Fruit fly (Drosophila melanogaster): ENCODE results near the gene CG10254.

Gene CG10254

dm6 chr3R:23667451-23667850 lies 27.3 kb downstream of the CG10254 start:
- no peak for TF ChIP-seq brk (GFP tag; optimal IDR thresholded peaks at IDR 0.05)
- TF ChIP-seq h (GFP tag; optimal IDR thresholded peaks at IDR 0.05): no peak

- TF ChIP-seq sage (GFP tag; optimal IDR thresholded peaks at IDR 0.05) (no peak), CG32264 (GFP tag; optimal IDR thresholded peaks at IDR 0.05) (no peak), woc (GFP tag; optimal IDR thresholded peaks at IDR 0.05) (no peak), OdsH (GFP tag; optimal IDR thresholded peaks at IDR 0.05) (no peak), Hr83 (GFP tag; optimal IDR thresholded peaks at IDR 0.05; ENCODE audit: poor library complexity, severe bottlenecking) (no peak), Rel (GFP tag; optimal IDR thresholded peaks at IDR 0.05) (no peak), Rel (tag; optimal IDR thresholded peaks at IDR 0.05) (no peak), usp (GFP tag; optimal IDR thresholded peaks at IDR 0.05) (no peak), sv (GFP tag; optimal IDR thresholded peaks at IDR 0.05) (no peak), h (GFP tag; optimal IDR thresholded peaks at IDR 0.05) (no peak), ey (GFP tag; optimal IDR thresholded peaks at IDR 0.05) (no peak), tai (GFP tag; optimal IDR thresholded peaks at IDR 0.05) (no peak), Dif (GFP tag; optimal IDR thresholded peaks at IDR 0.05; ENCODE audit: partially characterized antibody) (no peak), Myc (optimal IDR thresholded peaks at IDR 0.05) (no peak)
Measured at dm6 chr3R:23666672-23667211, 28.0 kb downstream of the CG10254 start.

dm6 chr3R:23664437-23664836 lies 30.3 kb downstream of the CG10254 start:
- TF ChIP-seq woc (GFP tag; optimal IDR thresholded peaks at IDR 0.05) (no peak), h (GFP tag; optimal IDR thresholded peaks at IDR 0.05) (no peak), CG32264 (GFP tag; optimal IDR thresholded peaks at IDR 0.05) (no peak), dsf (GFP tag; optimal IDR thresholded peaks at IDR 0.05; ENCODE audit: borderline replicate concordance) (no peak), sv (GFP tag; optimal IDR thresholded peaks at IDR 0.05) (no peak), jim (GFP tag; optimal IDR thresholded peaks at IDR 0.05) (no peak), Hnf4 (GFP tag; optimal IDR thresholded peaks at IDR 0.05) (no peak), rgr (GFP tag; optimal IDR thresholded peaks at IDR 0.05) (no peak), dl (GFP tag; optimal IDR thresholded peaks at IDR 0.05; ENCODE audit: insufficient read depth in 1 of 2, partially characterized antibody in 2 of 2) (no peak), tai (GFP tag; optimal IDR thresholded peaks at IDR 0.05) (no peak), fru (GFP tag; optimal IDR thresholded peaks at IDR 0.05) (no peak), Abd-B (GFP tag; optimal IDR thresholded peaks at IDR 0.05) (no peak), Vsx2 (GFP tag; optimal IDR thresholded peaks at IDR 0.05; ENCODE audit: partially characterized antibody) (no peak), foxo (GFP tag; optimal IDR thresholded peaks at IDR 0.05) (no peak), N (GFP tag; optimal IDR thresholded peaks at IDR 0.05) (no peak), Dif (GFP tag; optimal IDR thresholded peaks at IDR 0.05; ENCODE audit: partially characterized antibody) (no peak)

dm6 chr3R:23662782-23663181 lies 32.0 kb downstream of the CG10254 start:
- TF ChIP-seq pan (optimal IDR thresholded peaks at IDR 0.05): no peak
- TF ChIP-seq N (GFP tag; optimal IDR thresholded peaks at IDR 0.05): no peak
- TF ChIP-seq CG9705 (GFP tag; optimal IDR thresholded peaks at IDR 0.05): no peak
- no peak for TF ChIP-seq ey (GFP tag; optimal IDR thresholded peaks at IDR 0.05)
- TF ChIP-seq lola (GFP tag; optimal IDR thresholded peaks at IDR 0.05): no peak
- no peak for TF ChIP-seq Myc (optimal IDR thresholded peaks at IDR 0.05)
- no peak for TF ChIP-seq brk (GFP tag; optimal IDR thresholded peaks at IDR 0.05)
- TF ChIP-seq fru (GFP tag; optimal IDR thresholded peaks at IDR 0.05): no peak
- TF ChIP-seq Mio (GFP tag; optimal IDR thresholded peaks at IDR 0.05): no peak
- no peak for TF ChIP-seq HLH106 (tag; optimal IDR thresholded peaks at IDR 0.05)
- no peak for TF ChIP-seq Rel (GFP tag; optimal IDR thresholded peaks at IDR 0.05)
- TF ChIP-seq Rel (tag; optimal IDR thresholded peaks at IDR 0.05): no peak

- TF ChIP-seq tai (GFP tag; optimal IDR thresholded peaks at IDR 0.05) (no peak), ey (GFP tag; optimal IDR thresholded peaks at IDR 0.05) (no peak), brk (GFP tag; optimal IDR thresholded peaks at IDR 0.05) (no peak), Jra (GFP tag; optimal IDR thresholded peaks at IDR 0.05) (no peak), sv (GFP tag; optimal IDR thresholded peaks at IDR 0.05) (no peak), Rel (GFP tag; optimal IDR thresholded peaks at IDR 0.05) (no peak), Rel (tag; optimal IDR thresholded peaks at IDR 0.05) (no peak), psq (GFP tag; optimal IDR thresholded peaks at IDR 0.05) (no peak), Dfd (GFP tag; optimal IDR thresholded peaks at IDR 0.05) (no peak), woc (GFP tag; optimal IDR thresholded peaks at IDR 0.05) (no peak), foxo (GFP tag; optimal IDR thresholded peaks at IDR 0.05) (no peak), fru (GFP tag; optimal IDR thresholded peaks at IDR 0.05) (no peak), Hr78 (GFP tag; optimal IDR thresholded peaks at IDR 0.05) (no peak), dsf (GFP tag; optimal IDR thresholded peaks at IDR 0.05; ENCODE audit: borderline replicate concordance) (no peak)
Measured at dm6 chr3R:23659598-23659997, 35.2 kb downstream of the CG10254 start.

Measured in whole organism, wandering third instar larva.